Worm (Caenorhabditis elegans) whole organism, L4 larva: ENCODE results near the gene sdz-38.

Experiments used
- ama-1 ChIP-seq: fragments of 150-350 bp; optimal IDR thresholded peaks from 2 replicates; lab custom pipeline; 2014; ENCODE audit warnings: inconsistent platforms, mixed read lengths
- daf-16 ChIP-seq, 3 experiments: sonication (generic microtip); optimal IDR thresholded peaks; 2 replicates each; lab custom pipeline; 2016 to 2017; ENCODE audit warnings: missing genetic modification characterization in 3 of 3, missing genetic modification reagents in 3 of 3, mild to moderate bottlenecking in 2 of 3, missing compliant biosample characterization in 2 of 3, missing biosample characterization in 1 of 3, moderate library complexity in 1 of 3
- dpl-1 ChIP-seq: fragments of 150-350 bp; optimal IDR thresholded peaks from 2 replicates; lab custom pipeline; 2014; ENCODE audit warnings: missing biosample characterization, missing genetic modification reagents, missing genetic modification characterization
- dve-1 ChIP-seq: sonication (generic microtip); optimal IDR thresholded peaks from 2 replicates; lab custom pipeline; 2017; ENCODE audit warnings: antibody characterized with exemption, mild to moderate bottlenecking, missing genetic modification characterization, missing compliant biosample characterization; ENCODE audit not compliant: insufficient read depth
- egl-27 ChIP-seq: sonication (generic microtip); optimal IDR thresholded peaks from 3 replicates; lab custom pipeline; 2017; ENCODE audit warnings: missing biosample characterization, missing genetic modification reagents, missing genetic modification characterization
- hlh-30 ChIP-seq: sonication (generic microtip); optimal IDR thresholded peaks from 2 replicates; lab custom pipeline; 2017; ENCODE audit warnings: antibody characterized with exemption, mild to moderate bottlenecking, missing genetic modification characterization, missing compliant biosample characterization; ENCODE audit not compliant: insufficient read depth
- hmg-1.1 ChIP-seq: fragments of 200-800 bp; sonication (Bioruptor generic); IDR thresholded peaks from 2 replicates; pipeline ENCODE4 v1.3.6; 2022; ENCODE audit warnings: missing genetic modification reagents, missing genetic modification characterization, missing compliant biosample characterization
- lsy-2 ChIP-seq, 2 experiments: fragments of 150-350 bp in 1 of 2; sonication (generic microtip) in 1 of 2; optimal IDR thresholded peaks; 2 replicates each; lab custom pipeline; 2014 to 2017; ENCODE audit warnings: missing biosample characterization in 2 of 2, missing genetic modification characterization in 2 of 2
- mdl-1 ChIP-seq, 2 experiments: fragments of 150-350 bp in 1 of 2; sonication (generic microtip) in 1 of 2; optimal IDR thresholded peaks; 2 replicates each; lab custom pipeline; 2014 to 2017; ENCODE audit warnings: missing biosample characterization in 2 of 2, missing genetic modification characterization in 2 of 2
- nhr-237 ChIP-seq: sonication (generic microtip); optimal IDR thresholded peaks from 2 replicates; lab custom pipeline; 2017; ENCODE audit warnings: missing biosample characterization, missing genetic modification characterization
- unc-39 ChIP-seq: sonication (generic microtip); optimal IDR thresholded peaks from 2 replicates; lab custom pipeline; 2017; ENCODE audit warnings: missing biosample characterization, missing genetic modification characterization
- unc-62 ChIP-seq, 3 experiments: fragments of 150-350 bp in 1 of 3; sonication (generic microtip); optimal IDR thresholded peaks in 2 of 3; peaks in 1 of 3; 1 replicate in 1 of 3; 2 replicates in 2 of 3; lab custom pipeline; 2014 to 2017; ENCODE audit warnings: missing biosample characterization in 3 of 3, missing genetic modification characterization in 3 of 3, missing genetic modification reagents in 3 of 3, missing genotype in 1 of 3
- ztf-11 ChIP-seq: fragments of 150-350 bp; optimal IDR thresholded peaks from 2 replicates; lab custom pipeline; 2014; ENCODE audit warnings: missing biosample characterization, missing genetic modification characterization

DNA sequence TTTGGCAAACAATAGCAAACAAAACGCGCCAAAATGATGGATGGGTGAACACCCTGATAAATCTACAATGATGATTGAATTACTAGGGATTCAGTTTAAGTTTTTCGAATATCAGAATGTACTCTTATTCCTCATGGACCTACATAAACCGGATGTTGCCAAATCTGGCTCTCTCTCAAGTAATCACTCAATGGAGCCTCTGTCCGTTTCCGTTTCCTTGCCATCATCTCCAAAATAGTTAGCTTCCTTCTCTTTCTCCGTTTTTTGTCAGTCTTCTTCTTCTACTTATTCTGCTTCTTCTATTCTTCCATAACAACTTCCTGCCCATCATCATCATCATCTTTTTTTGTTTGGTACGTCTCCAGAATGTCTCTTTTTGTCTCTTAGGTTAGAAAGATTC is 16.3 kb downstream of the sdz-38 start:
- no peak for TF ChIP-seq hlh-30 (tag; lab: Kevin White, UChicago)
- TF ChIP-seq egl-27 (tag; lab: Kevin White, UChicago), result no peak
- no peak for TF ChIP-seq unc-39 (tag; lab: Kevin White, UChicago)
- no peak for TF ChIP-seq hmg-1.1 (GFP tag; lab: Robert Waterston, UW)
- no peak for TF ChIP-seq daf-16 (GFP tag; optimal IDR thresholded peaks at IDR 0.05; lab: Kevin White, UChicago)
- TF ChIP-seq daf-16 (tag; optimal IDR thresholded peaks at IDR 0.05; lab: Kevin White, UChicago), result no peak
- TF ChIP-seq ama-1 (lab: Kevin White, UChicago), result no peak
- TF ChIP-seq lsy-2 (tag; optimal IDR thresholded peaks at IDR 0.05; lab: Kevin White, UChicago), result no peak
- TF ChIP-seq nhr-237, result no peak
- TF ChIP-seq mdl-1 (tag; optimal IDR thresholded peaks at IDR 0.05; lab: Kevin White, UChicago), result no peak
- no peak for TF ChIP-seq dve-1 (tag; lab: Kevin White, UChicago)
- no peak for TF ChIP-seq ztf-11 (tag; lab: Kevin White, UChicago)
- no peak for TF ChIP-seq unc-62 (GFP tag; optimal IDR thresholded peaks at IDR 0.05 in 1 of 2; lab: Kevin White, UChicago)
- TF ChIP-seq unc-62 (tag; optimal IDR thresholded peaks at IDR 0.05; lab: Kevin White, UChicago), result no peak
- no peak for TF ChIP-seq dpl-1 (GFP tag; lab: Kevin White, UChicago)
